Worm (Caenorhabditis elegans): Measurements from ENCODE around the gene F09E5.12.
A peak's percentile ranks its signal among the peaks of the same experiment; 100 is the strongest.

- TF ChIP-seq nhr-43 (tag; optimal IDR thresholded peaks at IDR 0.05; ENCODE audit: poor library complexity, severe bottlenecking), result no peak
- no peak for TF ChIP-seq ama-1 (optimal IDR thresholded peaks at IDR 0.05)
- peak; percentile 47 for TF ChIP-seq pha-4 (tag; optimal IDR thresholded peaks at IDR 0.05)
- TF ChIP-seq egl-27 (tag; optimal IDR thresholded peaks at IDR 0.05), result no peak
- no peak for TF ChIP-seq ZK546.5 (tag; optimal IDR thresholded peaks at IDR 0.05)
- peak; percentile 70 for TF ChIP-seq elt-2 (tag; optimal IDR thresholded peaks at IDR 0.05)
Observed at ce11 chrII:5333729-5334255, 36.7 kb downstream of the F09E5.12 start.
